Fruit fly (Drosophila melanogaster) whole organism, embryonic: ENCODE data around the gene ND-PDSW.

Source experiments
- Aef1 ChIP-seq: fragments of 200-800 bp; sonication (Bioruptor generic); IDR thresholded peaks from 3 replicates; pipeline ENCODE4 v1.3.6; 2022; ENCODE audit warnings: missing biosample characterization, missing genetic modification characterization
- BEAF-32 ChIP-seq: fragments of 200-800 bp; sonication (Bioruptor generic); optimal IDR thresholded peaks from 3 replicates; lab custom pipeline; 2017; ENCODE audit warnings: missing biosample characterization, missing genetic modification characterization, mild to moderate bottlenecking, moderate library complexity, missing genetic modification reagents
- Bdp1 ChIP-seq: fragments of 200-800 bp; sonication (Bioruptor generic); optimal IDR thresholded peaks from 3 replicates; lab custom pipeline; 2016; ENCODE audit warnings: missing biosample characterization, missing genetic modification characterization
- CG10209 ChIP-seq: fragments of 200-800 bp; sonication (Bioruptor generic); optimal IDR thresholded peaks from 3 replicates; lab custom pipeline; 2017; ENCODE audit warnings: missing biosample characterization, mild to moderate bottlenecking, missing genetic modification characterization, missing genetic modification reagents
- CG10267 ChIP-seq: fragments of 200-800 bp; sonication (Bioruptor generic); optimal IDR thresholded peaks from 2 replicates; lab custom pipeline; 2018; ENCODE audit warnings: missing biosample characterization, mild to moderate bottlenecking, missing genetic modification characterization, moderate library complexity
- CG10565 ChIP-seq: fragments of 200-800 bp; sonication (Bioruptor generic); optimal IDR thresholded peaks from 3 replicates; lab custom pipeline; 2016; ENCODE audit warnings: missing biosample characterization, mild to moderate bottlenecking, missing genetic modification characterization
- CG12219 ChIP-seq: fragments of 200-800 bp; sonication (Bioruptor generic); optimal IDR thresholded peaks from 3 replicates; lab custom pipeline; 2018; ENCODE audit warnings: missing biosample characterization, mild to moderate bottlenecking, missing genetic modification characterization
- CG12744 ChIP-seq: fragments of 200-800 bp; sonication (Bioruptor generic); optimal IDR thresholded peaks from 2 replicates; lab custom pipeline; 2016; ENCODE audit warnings: missing biosample characterization, missing genetic modification characterization
- CG15601 ChIP-seq: fragments of 200-800 bp; sonication (Bioruptor generic); optimal IDR thresholded peaks from 3 replicates; lab custom pipeline; 2019; ENCODE audit warnings: missing biosample characterization, mild to moderate bottlenecking, missing genetic modification characterization, moderate library complexity
- CG17186 ChIP-seq: fragments of 200-800 bp; sonication (Bioruptor generic); optimal IDR thresholded peaks from 3 replicates; lab custom pipeline; 2017; ENCODE audit warnings: missing biosample characterization, missing genetic modification reagents, missing genetic modification characterization
- CG2120 ChIP-seq: fragments of 200-800 bp; sonication (Bioruptor generic); optimal IDR thresholded peaks from 3 replicates; lab custom pipeline; 2016; ENCODE audit warnings: missing biosample characterization, missing genetic modification characterization
- CG2875 ChIP-seq: fragments of 200-800 bp; sonication (Bioruptor generic); optimal IDR thresholded peaks from 2 replicates; lab custom pipeline; 2017; ENCODE audit warnings: missing biosample characterization, mild to moderate bottlenecking, missing genetic modification characterization, missing genetic modification reagents
- CG30431 ChIP-seq: fragments of 200-800 bp; sonication (Bioruptor generic); optimal IDR thresholded peaks from 2 replicates; lab custom pipeline; 2017; ENCODE audit warnings: missing biosample characterization, missing genetic modification characterization
- CG32532 ChIP-seq: fragments of 200-800 bp; sonication (Bioruptor generic); IDR thresholded peaks from 2 replicates; pipeline ENCODE4 v1.3.6; 2022; ENCODE audit warnings: missing biosample characterization, missing genetic modification characterization
- CG33213 ChIP-seq: fragments of 200-800 bp; sonication (Bioruptor generic); optimal IDR thresholded peaks from 3 replicates; lab custom pipeline; 2016; ENCODE audit warnings: missing biosample characterization, missing genetic modification characterization
- CG3847 ChIP-seq: fragments of 200-800 bp; sonication (Bioruptor generic); IDR thresholded peaks from 2 replicates; pipeline ENCODE4 v1.3.6; 2022; ENCODE audit warnings: missing biosample characterization, missing genetic modification characterization
- CG6272 ChIP-seq: fragments of 200-800 bp; sonication (Bioruptor generic); IDR thresholded peaks from 2 replicates; pipeline ENCODE4 v1.3.6; 2022; ENCODE audit warnings: missing biosample characterization, missing genetic modification characterization
- CG6854 ChIP-seq: fragments of 200-800 bp; sonication (Bioruptor generic); optimal IDR thresholded peaks from 3 replicates; lab custom pipeline; 2017; ENCODE audit warnings: missing biosample characterization, mild to moderate bottlenecking, missing genetic modification characterization
- CG7928 ChIP-seq: fragments of 200-800 bp; sonication (Bioruptor generic); optimal IDR thresholded peaks from 2 replicates; lab custom pipeline; 2017; ENCODE audit warnings: missing biosample characterization, mild to moderate bottlenecking, missing genetic modification characterization
- CG8290 ChIP-seq, 3 experiments: fragments of 200-800 bp; sonication (Bioruptor generic); optimal IDR thresholded peaks; 2 replicates each; lab custom pipeline; 2016 to 2019; ENCODE audit warnings: missing biosample characterization in 3 of 3, missing genetic modification characterization in 3 of 3, mild to moderate bottlenecking in 2 of 3, moderate library complexity in 1 of 3
- CG9817 ChIP-seq: fragments of 200-800 bp; sonication (Bioruptor generic); optimal IDR thresholded peaks from 2 replicates; lab custom pipeline; 2018; ENCODE audit warnings: missing biosample characterization, mild to moderate bottlenecking, missing genetic modification characterization, moderate library complexity
- D19B ChIP-seq: fragments of 200-800 bp; sonication (Bioruptor generic); optimal IDR thresholded peaks from 2 replicates; lab custom pipeline; 2017; ENCODE audit warnings: missing biosample characterization, mild to moderate bottlenecking, missing genetic modification characterization
- Dbx ChIP-seq: fragments of 200-800 bp; sonication (Bioruptor generic); IDR thresholded peaks from 3 replicates; pipeline ENCODE4 v1.3.6; 2022; ENCODE audit warnings: missing biosample characterization, missing genetic modification characterization
- Doc3 ChIP-seq: fragments of 200-800 bp; sonication (Bioruptor generic); IDR thresholded peaks from 3 replicates; pipeline ENCODE4 v1.3.6; 2022; ENCODE audit warnings: missing biosample characterization, missing genetic modification characterization; ENCODE audit not compliant: partially characterized antibody
- HLH54F ChIP-seq: fragments of 200-800 bp; sonication (Bioruptor generic); optimal IDR thresholded peaks from 3 replicates; lab custom pipeline; 2016; ENCODE audit warnings: missing biosample characterization, missing genetic modification characterization
- Hey ChIP-seq: fragments of 200-800 bp; sonication (Bioruptor generic); optimal IDR thresholded peaks from 3 replicates; lab custom pipeline; 2018; ENCODE audit warnings: missing biosample characterization, mild to moderate bottlenecking, missing genetic modification characterization
- Hmx ChIP-seq: fragments of 200-800 bp; sonication (Bioruptor generic); optimal IDR thresholded peaks from 2 replicates; lab custom pipeline; 2016; ENCODE audit warnings: missing biosample characterization, missing genetic modification characterization
- Hr51 ChIP-seq, 2 experiments: fragments of 200-800 bp; sonication (Bioruptor generic); optimal IDR thresholded peaks; 2 replicates in 1 of 2; 3 replicates in 1 of 2; lab custom pipeline; 2016 to 2018; ENCODE audit warnings: missing biosample characterization in 2 of 2, missing genetic modification characterization in 2 of 2, mild to moderate bottlenecking in 1 of 2, moderate library complexity in 1 of 2
- Lhr ChIP-seq: fragments of 200-800 bp; sonication (Bioruptor generic); optimal IDR thresholded peaks from 3 replicates; lab custom pipeline; 2017; ENCODE audit warnings: mild to moderate bottlenecking, missing biosample characterization, missing genetic modification reagents, missing genetic modification characterization
- Lpt ChIP-seq: fragments of >200 bp; optimal IDR thresholded peaks from 2 replicates; lab custom pipeline; 2018; ENCODE audit warnings: missing biosample characterization, missing genetic modification characterization
- Med ChIP-seq: fragments of 200-800 bp; sonication (Bioruptor generic); peaks from one replicate; lab custom pipeline; 2016; ENCODE audit warnings: missing biosample characterization, missing genetic modification characterization, mild to moderate bottlenecking, inconsistent platforms, moderate library complexity
- Rfx ChIP-seq: fragments of 200-800 bp; sonication (Bioruptor generic); IDR thresholded peaks from 2 replicates; pipeline ENCODE4 v1.3.6; 2022; ENCODE audit warnings: missing biosample characterization, missing genetic modification characterization
- ash1 ChIP-seq: fragments of 200-800 bp; sonication (Bioruptor generic); optimal IDR thresholded peaks from 2 replicates; lab custom pipeline; 2018; ENCODE audit warnings: missing biosample characterization, mild to moderate bottlenecking, missing genetic modification characterization
- cad ChIP-seq: fragments of >200 bp; optimal IDR thresholded peaks from 2 replicates; lab custom pipeline; 2017; ENCODE audit warnings: missing biosample characterization, missing genetic modification characterization
- ci ChIP-seq: fragments of 200-800 bp; sonication (Bioruptor generic); IDR thresholded peaks from 3 replicates; pipeline ENCODE4 v1.3.6; 2022; ENCODE audit warnings: missing biosample characterization, missing genetic modification characterization
- corto ChIP-seq: fragments of 200-800 bp; sonication (Bioruptor generic); optimal IDR thresholded peaks from 2 replicates; lab custom pipeline; 2016; ENCODE audit warnings: missing biosample characterization, mild to moderate bottlenecking, missing genetic modification characterization, moderate library complexity
- dpn ChIP-seq, 2 experiments: fragments of 200-800 bp; sonication (Bioruptor generic); optimal IDR thresholded peaks; 3 replicates each; lab custom pipeline; 2016; ENCODE audit warnings: missing biosample characterization in 2 of 2, missing genetic modification characterization in 2 of 2
- emc ChIP-seq: fragments of 200-800 bp; sonication (Bioruptor generic); optimal IDR thresholded peaks from 2 replicates; lab custom pipeline; 2016; ENCODE audit warnings: missing biosample characterization, missing genetic modification characterization
- ewg ChIP-seq: fragments of 200-800 bp; sonication (Bioruptor generic); optimal IDR thresholded peaks from 3 replicates; lab custom pipeline; 2017; ENCODE audit warnings: mild to moderate bottlenecking, missing biosample characterization, missing genetic modification reagents, missing genetic modification characterization
- inv ChIP-seq: fragments of 200-800 bp; sonication (Bioruptor generic); IDR thresholded peaks from 2 replicates; pipeline ENCODE4 v1.3.6; 2022; ENCODE audit warnings: missing biosample characterization, missing genetic modification characterization; ENCODE audit not compliant: partially characterized antibody
- jigr1 ChIP-seq: fragments of 200-800 bp; sonication (Bioruptor generic); IDR thresholded peaks from 3 replicates; pipeline ENCODE4 v1.3.6; 2022; ENCODE audit warnings: missing biosample characterization, missing genetic modification characterization
- jing ChIP-seq: fragments of 200-800 bp; sonication (Bioruptor generic); optimal IDR thresholded peaks from 2 replicates; lab custom pipeline; 2018; ENCODE audit warnings: missing biosample characterization, mild to moderate bottlenecking, missing genetic modification characterization
- lbe ChIP-seq: fragments of 200-800 bp; sonication (Bioruptor generic); optimal IDR thresholded peaks from 2 replicates; lab custom pipeline; 2016; ENCODE audit warnings: missing biosample characterization, mild to moderate bottlenecking, missing genetic modification characterization
- mam ChIP-seq: fragments of 200-800 bp; sonication (Bioruptor generic); optimal IDR thresholded peaks from 3 replicates; lab custom pipeline; 2016; ENCODE audit warnings: missing biosample characterization, missing genetic modification characterization
- org-1 ChIP-seq: fragments of 200-800 bp; sonication (Bioruptor generic); optimal IDR thresholded peaks from 2 replicates; lab custom pipeline; 2017; ENCODE audit warnings: missing biosample characterization, missing genetic modification characterization
- p53 ChIP-seq: fragments of 200-800 bp; sonication (Bioruptor generic); optimal IDR thresholded peaks from 2 replicates; lab custom pipeline; 2016; ENCODE audit warnings: missing biosample characterization, missing genetic modification characterization
- psq ChIP-seq: fragments of 200-800 bp; sonication (Bioruptor generic); optimal IDR thresholded peaks from 2 replicates; lab custom pipeline; 2017; ENCODE audit warnings: missing biosample characterization, missing genetic modification characterization
- ro ChIP-seq: fragments of 200-800 bp; sonication (Bioruptor generic); IDR thresholded peaks from 2 replicates; pipeline ENCODE4 v1.3.6; 2022; ENCODE audit warnings: missing biosample characterization, missing genetic modification characterization
- scrt ChIP-seq: fragments of 200-800 bp; sonication (Bioruptor generic); optimal IDR thresholded peaks from 2 replicates; lab custom pipeline; 2018; ENCODE audit warnings: missing biosample characterization, mild to moderate bottlenecking, missing genetic modification characterization, moderate library complexity
- tap ChIP-seq: fragments of 200-800 bp; optimal IDR thresholded peaks from 3 replicates; lab custom pipeline; 2019; ENCODE audit warnings: missing biosample characterization, mild to moderate bottlenecking, missing genetic modification characterization, moderate library complexity
- vfl ChIP-seq: fragments of 200-800 bp; sonication (Bioruptor generic); optimal IDR thresholded peaks from 2 replicates; lab custom pipeline; 2016; ENCODE audit warnings: missing biosample characterization, missing genetic modification characterization

ND-PDSW gene

dm6 chr2L:3475948-3476347 is 10.0 kb downstream of the ND-PDSW start (continued):
- TF ChIP-seq Med (GFP tag; lab: Kevin White, UChicago) (peak; percentile 77), Dbx (GFP tag; lab: Robert Waterston, UW) (peak; percentile 55; the same call in 1 of the 3 replicates), cad (no peak), Bdp1 (GFP tag; lab: Kevin White, UChicago) (no peak), ash1 (GFP tag; lab: Kevin White, UChicago) (no peak), CG2120 (GFP tag; lab: Kevin White, UChicago) (peak; percentile 78), CG33213 (no peak), Rfx (peak; percentile 66), Doc3 (no peak), BEAF-32 (GFP tag; lab: Kevin White, UChicago) (no peak), emc (GFP tag; lab: Kevin White, UChicago) (no peak), psq (GFP tag; lab: Kevin White, UChicago) (no peak), scrt (GFP tag; lab: Kevin White, UChicago) (peak; percentile 21), Hmx (GFP tag; lab: Kevin White, UChicago) (peak; percentile 53), jigr1 (GFP tag; lab: Robert Waterston, UW) (no peak), ewg (GFP tag; lab: Kevin White, UChicago) (no peak), Hr51 (GFP tag; optimal IDR thresholded peaks at IDR 0.05; lab: Kevin White, UChicago) (peak in 1 of 2 experiments; percentile 81), CG17186 (GFP tag; lab: Kevin White, UChicago) (no peak), lbe (no peak), jing (GFP tag; lab: Kevin White, UChicago) (no peak), CG10565 (GFP tag; lab: Kevin White, UChicago) (no peak), CG6272 (GFP tag; lab: Robert Waterston, UW) (no peak), Lpt (GFP tag; lab: Kevin White, UChicago) (no peak), CG12219 (peak; percentile 24), corto (GFP tag; lab: Kevin White, UChicago) (no peak), ro (no peak), CG8290 (GFP tag; optimal IDR thresholded peaks at IDR 0.05; lab: Kevin White, UChicago) (no peak), CG8290 (tag; optimal IDR thresholded peaks at IDR 0.05; lab: Kevin White, UChicago) (peak in 1 of 2 experiments; percentile 35), mam (peak; percentile 53), p53 (GFP tag; lab: Kevin White, UChicago) (no peak), CG10267 (tag; lab: Kevin White, UChicago) (peak; percentile 46), CG32532 (peak; percentile 58; the same call in 1 of the 2 replicates), CG2875 (no peak), inv (GFP tag; lab: Robert Waterston, UW) (no peak), vfl (GFP tag; lab: Kevin White, UChicago) (peak; percentile 31), CG6854 (GFP tag; lab: Kevin White, UChicago) (peak; percentile 3), Aef1 (GFP tag; lab: Robert Waterston, UW) (peak; percentile 58; the same call in 2 of the 3 replicates), CG12744 (peak; percentile 26), tap (peak; percentile 64), CG10209 (GFP tag; lab: Kevin White, UChicago) (peak; percentile 62), D19B (GFP tag; lab: Kevin White, UChicago) (peak; percentile 51), dpn (GFP tag; optimal IDR thresholded peaks at IDR 0.05; lab: Kevin White, UChicago) (peak; percentile 38 to 60), CG15601 (no peak), CG3847 (peak; percentile 52), CG7928 (GFP tag; lab: Kevin White, UChicago) (no peak), HLH54F (GFP tag; lab: Kevin White, UChicago) (peak; percentile 53), org-1 (peak; percentile 73), CG30431 (GFP tag; lab: Kevin White, UChicago) (peak; percentile 12), Lhr (GFP tag; lab: Kevin White, UChicago) (no peak), ci (GFP tag; lab: Robert Waterston, UW) (peak; percentile 40), CG9817 (peak; percentile 72), Hey (no peak)
